Worm (Caenorhabditis elegans): ENCODE measurements around the gene egl-45.

egl-45 gene

ce11 chrIII:7858407-7859029, 30.1 kb upstream of the egl-45 start, which contains the start of the genes coq-5 and ufm-1:
coq-5 (minus strand) TSS chrIII:7858457.
ufm-1 (plus strand) TSS chrIII:7858979.
- TF ChIP-seq mdl-1 (tag; optimal IDR thresholded peaks at IDR 0.05) (no peak), nhr-76 (tag; optimal IDR thresholded peaks at IDR 0.05) (no peak), daf-12 (tag; optimal IDR thresholded peaks at IDR 0.05) (no peak), nhr-23 (tag; optimal IDR thresholded peaks at IDR 0.05) (no peak), nhr-43 (tag; optimal IDR thresholded peaks at IDR 0.05; ENCODE audit: poor library complexity, severe bottlenecking) (peak; percentile 55), fos-1 (tag; optimal IDR thresholded peaks at IDR 0.05) (no peak), ceh-28 (tag; optimal IDR thresholded peaks at IDR 0.05) (no peak), nfya-1 (tag; optimal IDR thresholded peaks at IDR 0.05; ENCODE audit: insufficient read depth) (peak; percentile 5), ceh-16 (tag; optimal IDR thresholded peaks at IDR 0.05) (no peak), ama-1 (optimal IDR thresholded peaks at IDR 0.05) (no peak), jun-1 (tag; optimal IDR thresholded peaks at IDR 0.05) (no peak), eor-1 (tag; optimal IDR thresholded peaks at IDR 0.05) (no peak), hmg-11 (tag; optimal IDR thresholded peaks at IDR 0.05) (peak; percentile 8), lin-15B (tag; optimal IDR thresholded peaks at IDR 0.05) (peak; percentile 18), elt-2 (tag; optimal IDR thresholded peaks at IDR 0.05) (peak; percentile 4), snpc-4 (tag; optimal IDR thresholded peaks at IDR 0.05) (no peak), ztf-11 (tag; optimal IDR thresholded peaks at IDR 0.05) (no peak), skn-1 (tag; optimal IDR thresholded peaks at IDR 0.05) (no peak), lin-39 (tag; optimal IDR thresholded peaks at IDR 0.05) (no peak), nhr-12 (tag; optimal IDR thresholded peaks at IDR 0.05) (no peak), nhr-77 (tag; optimal IDR thresholded peaks at IDR 0.05) (no peak), elt-3 (tag; optimal IDR thresholded peaks at IDR 0.05) (no peak), pha-4 (tag; optimal IDR thresholded peaks at IDR 0.05) (peak; percentile 14)

ce11 chrIII:7857142-7857541, 28.7 kb upstream of the egl-45 start, which contains the start of gene tag-307:
tag-307 (minus strand) TSS chrIII:7857242.
- no peak for TF ChIP-seq skn-1 (tag; optimal IDR thresholded peaks at IDR 0.05)
- no peak for TF ChIP-seq unc-39 (tag; optimal IDR thresholded peaks at IDR 0.05)
- TF ChIP-seq jun-1 (tag; optimal IDR thresholded peaks at IDR 0.05) = no peak
- TF ChIP-seq daf-12 (tag; optimal IDR thresholded peaks at IDR 0.05) = no peak
- TF ChIP-seq eor-1 (tag; optimal IDR thresholded peaks at IDR 0.05) = no peak
- no peak for TF ChIP-seq ceh-28 (tag; optimal IDR thresholded peaks at IDR 0.05)
- TF ChIP-seq fkh-2 (tag; optimal IDR thresholded peaks at IDR 0.05) = no peak
- TF ChIP-seq mdl-1 (tag; optimal IDR thresholded peaks at IDR 0.05) = no peak
- no peak for TF ChIP-seq aly-2 (tag; optimal IDR thresholded peaks at IDR 0.05)
- TF ChIP-seq sea-2 (GFP tag; optimal IDR thresholded peaks at IDR 0.05) = no peak
- no peak for TF ChIP-seq nhr-28 (tag; optimal IDR thresholded peaks at IDR 0.05)
- TF ChIP-seq lsy-12 (tag; optimal IDR thresholded peaks at IDR 0.05) = no peak
- TF ChIP-seq nhr-23 (tag; optimal IDR thresholded peaks at IDR 0.05) = no peak
- no peak for TF ChIP-seq nhr-43 (tag; optimal IDR thresholded peaks at IDR 0.05; ENCODE audit: poor library complexity, severe bottlenecking)
- TF ChIP-seq ceh-9 (tag; optimal IDR thresholded peaks at IDR 0.05) = no peak
- no peak for TF ChIP-seq R02D3.7 (tag; optimal IDR thresholded peaks at IDR 0.05)
- no peak for TF ChIP-seq nhr-76 (tag; optimal IDR thresholded peaks at IDR 0.05)
- no peak for TF ChIP-seq egl-27 (tag; optimal IDR thresholded peaks at IDR 0.05)
- TF ChIP-seq ztf-11 (tag; optimal IDR thresholded peaks at IDR 0.05) = no peak
- TF ChIP-seq elt-1 (tag; optimal IDR thresholded peaks at IDR 0.05) = no peak

ce11 chrIII:7855468-7855867, 27.0 kb upstream of the egl-45 start:
- TF ChIP-seq pha-4 (tag; optimal IDR thresholded peaks at IDR 0.05) = no peak
- no peak for TF ChIP-seq mdl-1 (tag; optimal IDR thresholded peaks at IDR 0.05)
- no peak for TF ChIP-seq lin-15B (tag; optimal IDR thresholded peaks at IDR 0.05)
- no peak for TF ChIP-seq mml-1 (tag; optimal IDR thresholded peaks at IDR 0.05)
- no peak for TF ChIP-seq pqm-1 (tag; optimal IDR thresholded peaks at IDR 0.05)
- no peak for TF ChIP-seq nhr-23 (tag; optimal IDR thresholded peaks at IDR 0.05)
- no peak for TF ChIP-seq ceh-9 (tag; optimal IDR thresholded peaks at IDR 0.05)
- TF ChIP-seq ceh-28 (tag; optimal IDR thresholded peaks at IDR 0.05) = no peak
- TF ChIP-seq nhr-12 (tag; optimal IDR thresholded peaks at IDR 0.05) = no peak
- TF ChIP-seq fkh-2 (tag; optimal IDR thresholded peaks at IDR 0.05) = no peak
- TF ChIP-seq nhr-237 (tag; optimal IDR thresholded peaks at IDR 0.05) = no peak
- TF ChIP-seq ceh-16 (tag; optimal IDR thresholded peaks at IDR 0.05) = no peak
- TF ChIP-seq nhr-43 (tag; optimal IDR thresholded peaks at IDR 0.05; ENCODE audit: poor library complexity, severe bottlenecking) = no peak
- TF ChIP-seq skn-1 (tag; optimal IDR thresholded peaks at IDR 0.05) = no peak
- no peak for TF ChIP-seq nhr-25 (tag; optimal IDR thresholded peaks at IDR 0.05)
- no peak for TF ChIP-seq sea-2 (GFP tag; optimal IDR thresholded peaks at IDR 0.05)
- no peak for TF ChIP-seq egl-5 (tag; optimal IDR thresholded peaks at IDR 0.05)

All from whole organism, L3 larva.